Worm (Caenorhabditis elegans): ENCODE results near the gene F09E5.11.

- no peak for TF ChIP-seq attf-5 (GFP tag; optimal IDR thresholded peaks at IDR 0.05)
- TF ChIP-seq aptf-2 (GFP tag; conservative IDR thresholded peaks at IDR 0.05) = no peak
- no peak for TF ChIP-seq ceh-100 (GFP tag; IDR thresholded peaks at IDR 0.05)
- no peak for TF ChIP-seq pha-4 (tag; optimal IDR thresholded peaks at IDR 0.05)
- TF ChIP-seq unc-62 (GFP tag; optimal IDR thresholded peaks at IDR 0.05) = no peak
- no peak for TF ChIP-seq unc-130 (GFP tag; optimal IDR thresholded peaks at IDR 0.05)
- TF ChIP-seq B0019.2 (GFP tag; conservative IDR thresholded peaks at IDR 0.05) = no peak
- no peak for TF ChIP-seq fkh-3 (tag; optimal IDR thresholded peaks at IDR 0.05)
- TF ChIP-seq ztf-6 (GFP tag; IDR thresholded peaks at IDR 0.05) = no peak
- TF ChIP-seq ztf-18 (tag; optimal IDR thresholded peaks at IDR 0.05) = no peak
- no peak for TF ChIP-seq hmg-1.2 (GFP tag; IDR thresholded peaks at IDR 0.05)
- no peak for TF ChIP-seq snpc-4 (GFP tag; optimal IDR thresholded peaks at IDR 0.05)
- TF ChIP-seq snpc-4 (tag; optimal IDR thresholded peaks at IDR 0.05) = no peak
- no peak for TF ChIP-seq ama-1 (optimal IDR thresholded peaks at IDR 0.05)
- no peak for TF ChIP-seq ama-1 (GFP tag; optimal IDR thresholded peaks at IDR 0.05)
These were observed 37.6 kb upstream of the F09E5.11 start, which contains the start of gene pink-1 for ce11 chrII:5395594-5395993.

All from whole organism, young adult.